Worm (Caenorhabditis elegans): Measurements from ENCODE around the gene npp-24.
A peak's percentile ranks its signal among the peaks of the same experiment; 100 is the strongest.

Gene npp-24

DNA sequence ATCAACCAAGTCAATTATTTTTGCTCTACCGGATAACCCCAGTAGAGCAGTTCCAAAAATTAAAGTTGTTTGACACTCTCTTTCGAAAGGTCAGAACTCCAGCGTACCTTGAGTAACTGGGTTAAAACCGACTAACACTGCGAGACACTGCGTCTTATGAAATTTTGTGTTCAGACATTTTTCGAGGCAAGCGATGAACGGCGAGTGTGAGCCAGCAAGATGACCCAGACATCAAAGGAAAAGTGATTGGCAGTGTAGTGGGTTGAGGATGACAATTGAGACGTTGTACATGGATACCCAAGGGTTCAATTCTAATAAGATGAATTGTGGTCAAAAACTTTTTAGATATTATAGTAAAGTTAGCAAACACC, 38.5 kb downstream of the npp-24 start (continued):
- TF ChIP-seq Y53G8AR.9 (GFP tag; conservative IDR thresholded peaks at IDR 0.05) (peak; percentile 37), ets-4 (GFP tag; optimal IDR thresholded peaks at IDR 0.05) (peak; percentile 33), snpc-4 (GFP tag; optimal IDR thresholded peaks at IDR 0.05) (peak; percentile 93), snpc-4 (tag; optimal IDR thresholded peaks at IDR 0.05) (peak; percentile 98 to 99 (median 98)), ceh-100 (GFP tag; IDR thresholded peaks at IDR 0.05) (no peak), zfh-2 (GFP tag; conservative IDR thresholded peaks at IDR 0.05) (no peak), B0035.1 (tag; optimal IDR thresholded peaks at IDR 0.05) (no peak), nhr-120 (GFP tag; IDR thresholded peaks at IDR 0.05) (no peak), ama-1 (optimal IDR thresholded peaks at IDR 0.05) (peak; percentile 98), ama-1 (GFP tag; optimal IDR thresholded peaks at IDR 0.05) (no peak), madf-8 (GFP tag; conservative IDR thresholded peaks at IDR 0.05) (no peak), madf-3 (GFP tag; IDR thresholded peaks at IDR 0.05) (no peak), lsy-27 (tag; optimal IDR thresholded peaks at IDR 0.05; ENCODE audit: borderline replicate concordance, insufficient read depth) (no peak), chd-7 (tag; optimal IDR thresholded peaks at IDR 0.05) (no peak), mxl-1 (tag; optimal IDR thresholded peaks at IDR 0.05) (no peak), nhr-80 (tag; optimal IDR thresholded peaks at IDR 0.05) (peak; percentile 11), cebp-2 (GFP tag; IDR thresholded peaks at IDR 0.05) (no peak), Y67H2A.10 (GFP tag; conservative IDR thresholded peaks at IDR 0.05) (no peak; the same call in 1 of the 2 replicates), let-526 (GFP tag; IDR thresholded peaks at IDR 0.05) (no peak), lin-40 (tag; optimal IDR thresholded peaks at IDR 0.05) (no peak), B0019.2 (GFP tag; conservative IDR thresholded peaks at IDR 0.05) (no peak), rpc-1 (optimal IDR thresholded peaks at IDR 0.05) (no peak), rpc-1 (tag; optimal IDR thresholded peaks at IDR 0.05) (no peak), lin-35 (GFP tag; optimal IDR thresholded peaks at IDR 0.05) (no peak), F49E8.2 (tag; optimal IDR thresholded peaks at IDR 0.05; ENCODE audit: insufficient read depth) (no peak), dpff-1 (tag; optimal IDR thresholded peaks at IDR 0.05) (no peak), C17E4.6 (GFP tag; IDR thresholded peaks at IDR 0.05) (no peak), F37B4.10 (GFP tag; IDR thresholded peaks at IDR 0.05) (no peak), die-1 (tag; optimal IDR thresholded peaks at IDR 0.05) (no peak), F23B12.7 (tag; optimal IDR thresholded peaks at IDR 0.05; ENCODE audit: insufficient read depth) (peak; percentile 25), lag-1 (GFP tag; IDR thresholded peaks at IDR 0.05) (no peak), ztf-22 (GFP tag; optimal IDR thresholded peaks at IDR 0.05) (peak; percentile 50), Y56A3A.18 (GFP tag; IDR thresholded peaks at IDR 0.05) (no peak), hrde-1 (tag; optimal IDR thresholded peaks at IDR 0.05; ENCODE audit: borderline replicate concordance) (no peak), let-607 (tag; optimal IDR thresholded peaks at IDR 0.05) (no peak), hlh-12 (tag; optimal IDR thresholded peaks at IDR 0.05) (no peak), attf-5 (GFP tag; optimal IDR thresholded peaks at IDR 0.05) (peak; percentile 34), atf-7 (tag; optimal IDR thresholded peaks at IDR 0.05) (no peak), sdz-38 (tag; optimal IDR thresholded peaks at IDR 0.05) (no peak), tlf-1 (GFP tag; optimal IDR thresholded peaks at IDR 0.05) (no peak), ztf-28 (GFP tag; IDR thresholded peaks at IDR 0.05) (no peak), egrh-3 (GFP tag; IDR thresholded peaks at IDR 0.05) (no peak), hsf-1 (GFP tag; IDR thresholded peaks at IDR 0.05) (peak; percentile 11; the same call in 1 of the 2 replicates), F57A8.1 (GFP tag; optimal IDR thresholded peaks at IDR 0.05) (no peak), efl-1 (GFP tag; optimal IDR thresholded peaks at IDR 0.05) (no peak), hmg-20 (GFP tag; IDR thresholded peaks at IDR 0.05) (0 out of 2 replicates have a peak, but pooled peaks have one; percentile 27), ceh-27 (GFP tag; optimal IDR thresholded peaks at IDR 0.05) (peak; percentile 50), T26A5.8 (tag; optimal IDR thresholded peaks at IDR 0.05) (no peak), ekl-4 (GFP tag; IDR thresholded peaks at IDR 0.05) (no peak), dpl-1 (GFP tag; optimal IDR thresholded peaks at IDR 0.05) (no peak)
